Worm (Caenorhabditis elegans): ENCODE data around the gene alp-1.

The alp-1 gene

ce11 chrIV:8865343-8865742 is 13.0 kb downstream of the alp-1 start, which contains the start of gene C09G9.1:
TSS of gene C09G9.1 (minus strand) at chrIV:8865485.
- TF ChIP-seq pha-4 (tag; optimal IDR thresholded peaks at IDR 0.05) (peak; percentile 10), T26A5.8 (tag; optimal IDR thresholded peaks at IDR 0.05) (no peak)

ce11 chrIV:8866092-8866491 is 13.8 kb downstream of the alp-1 start:
- TF ChIP-seq atf-7 (tag; optimal IDR thresholded peaks at IDR 0.05) (peak; percentile 17), madf-8 (GFP tag; conservative IDR thresholded peaks at IDR 0.05) (no peak), ztf-6 (GFP tag; IDR thresholded peaks at IDR 0.05) (no peak), snpc-4 (GFP tag; optimal IDR thresholded peaks at IDR 0.05) (no peak), snpc-4 (tag; optimal IDR thresholded peaks at IDR 0.05) (peak in 2 of 4 experiments; percentile 30 to 41), snpc-1.1 (tag; optimal IDR thresholded peaks at IDR 0.05; ENCODE audit: insufficient read depth) (no peak), cebp-1 (GFP tag; IDR thresholded peaks at IDR 0.05) (peak; percentile 55; the same call in 1 of the 2 replicates), cebp-1 (tag; optimal IDR thresholded peaks at IDR 0.05) (peak; percentile 91), athp-1 (tag; optimal IDR thresholded peaks at IDR 0.05) (peak; percentile 16), unc-62 (GFP tag; optimal IDR thresholded peaks at IDR 0.05) (no peak), madf-10 (tag; optimal IDR thresholded peaks at IDR 0.05) (peak; percentile 23), nhr-90 (tag; optimal IDR thresholded peaks at IDR 0.05) (peak; percentile 62), snpc-1.3 (tag; optimal IDR thresholded peaks at IDR 0.05; ENCODE audit: insufficient read depth) (peak; percentile 33), tbp1 (GFP tag; optimal IDR thresholded peaks at IDR 0.05) (peak; percentile 12), F57A8.1 (GFP tag; optimal IDR thresholded peaks at IDR 0.05) (no peak), Y67H2A.10 (GFP tag; conservative IDR thresholded peaks at IDR 0.05) (no peak), mcd-1 (GFP tag; IDR thresholded peaks at IDR 0.05) (0 out of 2 replicates have a peak, but pooled peaks have one; percentile 32), cebp-2 (GFP tag; IDR thresholded peaks at IDR 0.05) (no peak), attf-3 (GFP tag; conservative IDR thresholded peaks at IDR 0.05) (peak; percentile 23; the same call in 1 of the 2 replicates), F23B12.7 (tag; optimal IDR thresholded peaks at IDR 0.05; ENCODE audit: insufficient read depth) (peak; percentile 68), egrh-3 (GFP tag; IDR thresholded peaks at IDR 0.05) (peak; percentile 29; the same call in 1 of the 2 replicates), B0336.3 (GFP tag; IDR thresholded peaks at IDR 0.05) (peak; percentile 55), madf-6 (GFP tag; IDR thresholded peaks at IDR 0.05) (peak; percentile 55; the same call in 1 of the 2 replicates), Y56A3A.18 (GFP tag; IDR thresholded peaks at IDR 0.05) (peak; percentile 77; the same call in 1 of the 2 replicates), F52B5.7 (tag; optimal IDR thresholded peaks at IDR 0.05) (no peak), T26A5.8 (tag; optimal IDR thresholded peaks at IDR 0.05) (no peak), lsy-27 (tag; optimal IDR thresholded peaks at IDR 0.05; ENCODE audit: borderline replicate concordance, insufficient read depth) (no peak), efl-1 (GFP tag; optimal IDR thresholded peaks at IDR 0.05) (peak; percentile 17), K12H6.12 (tag; optimal IDR thresholded peaks at IDR 0.05) (peak; percentile 45), let-607 (tag; optimal IDR thresholded peaks at IDR 0.05) (peak; percentile 74 to 90), ztf-28 (GFP tag; IDR thresholded peaks at IDR 0.05) (no peak), lin-54 (GFP tag; optimal IDR thresholded peaks at IDR 0.05) (peak; percentile 20), zim-3 (tag; optimal IDR thresholded peaks at IDR 0.05) (no peak), hmg-1.2 (GFP tag; IDR thresholded peaks at IDR 0.05) (peak; percentile 47), nhr-120 (GFP tag; IDR thresholded peaks at IDR 0.05) (no peak), gei-17 (GFP tag; optimal IDR thresholded peaks at IDR 0.05) (no peak), nhr-80 (tag; optimal IDR thresholded peaks at IDR 0.05) (peak; percentile 99), T07F8.4 (tag; optimal IDR thresholded peaks at IDR 0.05) (no peak), ztf-18 (tag; optimal IDR thresholded peaks at IDR 0.05) (peak; percentile 53), dox-1 (GFP tag; IDR thresholded peaks at IDR 0.05) (peak; percentile 90), ZK185.1 (tag; optimal IDR thresholded peaks at IDR 0.05; ENCODE audit: poor library complexity, severe bottlenecking) (peak; percentile 17), C17E4.6 (GFP tag; IDR thresholded peaks at IDR 0.05) (no peak), lin-40 (tag; optimal IDR thresholded peaks at IDR 0.05) (peak; percentile 38), aptf-2 (GFP tag; conservative IDR thresholded peaks at IDR 0.05) (no peak), somi-1 (GFP tag; optimal IDR thresholded peaks at IDR 0.05) (peak; percentile 44)

Data from whole organism, young adult.